Worm (Caenorhabditis elegans) whole organism, mixed stage, embryonic: Measurements from ENCODE around the gene mtx-2.

Experiments
- M03D4.4 ChIP-seq: sonication (generic microtip); optimal IDR thresholded peaks from 2 replicates; lab custom pipeline; 2017; ENCODE audit warnings: mild to moderate bottlenecking, missing genetic modification characterization, missing compliant biosample characterization
- bed-3 ChIP-seq: fragments of 200-800 bp; sonication (Bioruptor generic); optimal IDR thresholded peaks from 3 replicates; lab custom pipeline; 2018; ENCODE audit warnings: mild to moderate bottlenecking, missing genetic modification characterization, moderate library complexity, missing compliant biosample characterization
- blmp-1 ChIP-seq: fragments of 150-350 bp; optimal IDR thresholded peaks from 2 replicates; lab custom pipeline; 2014; ENCODE audit warnings: missing biosample characterization, missing genetic modification characterization
- ceh-39 ChIP-seq: fragments of 150-350 bp; optimal IDR thresholded peaks from 2 replicates; lab custom pipeline; 2014; ENCODE audit warnings: missing biosample characterization, missing genetic modification characterization
- ceh-43 ChIP-seq: fragments of 200-800 bp; sonication (Bioruptor generic); optimal IDR thresholded peaks from 2 replicates; lab custom pipeline; 2018; ENCODE audit warnings: mild to moderate bottlenecking, missing genetic modification characterization, moderate library complexity, missing compliant biosample characterization
- ceh-83 ChIP-seq: fragments of 200-800 bp; sonication (Bioruptor generic); optimal IDR thresholded peaks from 2 replicates; lab custom pipeline; 2018; ENCODE audit warnings: mild to moderate bottlenecking, missing genetic modification characterization, missing compliant biosample characterization
- ces-1 ChIP-seq: fragments of 150-350 bp; optimal IDR thresholded peaks from 2 replicates; lab custom pipeline; 2014; ENCODE audit warnings: missing biosample characterization, missing genetic modification reagents, missing genetic modification characterization
- cnd-1 ChIP-seq: fragments of 200-800 bp; sonication (Bioruptor generic); optimal IDR thresholded peaks from 2 replicates; lab custom pipeline; 2018; ENCODE audit warnings: mild to moderate bottlenecking, missing genetic modification characterization, missing compliant biosample characterization
- elt-3 ChIP-seq: fragments of 150-350 bp; optimal IDR thresholded peaks from 2 replicates; lab custom pipeline; 2014; ENCODE audit warnings: missing biosample characterization, missing genetic modification characterization
- flh-1 ChIP-seq: fragments of 200-800 bp; sonication (Bioruptor generic); optimal IDR thresholded peaks from 2 replicates; lab custom pipeline; 2018; ENCODE audit warnings: mild to moderate bottlenecking, missing genetic modification characterization, moderate library complexity, missing compliant biosample characterization
- hlh-1 ChIP-seq: fragments of 150-350 bp; optimal IDR thresholded peaks from 2 replicates; lab custom pipeline; 2014; ENCODE audit warnings: missing biosample characterization, missing genetic modification reagents, missing genetic modification characterization
- lin-13 ChIP-seq: fragments of 150-350 bp; optimal IDR thresholded peaks from 2 replicates; lab custom pipeline; 2014; ENCODE audit warnings: missing biosample characterization, missing genetic modification characterization
- lin-32 ChIP-seq: fragments of 200-800 bp; sonication (Bioruptor generic); optimal IDR thresholded peaks from 2 replicates; lab custom pipeline; 2018; ENCODE audit warnings: mild to moderate bottlenecking, missing genetic modification characterization, missing compliant biosample characterization
- lsy-2 ChIP-seq: fragments of 150-350 bp; optimal IDR thresholded peaks from 2 replicates; lab custom pipeline; 2014; ENCODE audit warnings: missing biosample characterization, missing genetic modification characterization
- mep-1 ChIP-seq: fragments of 150-350 bp; optimal IDR thresholded peaks from 2 replicates; lab custom pipeline; 2017; ENCODE audit warnings: missing biosample characterization, missing genetic modification reagents, missing genetic modification characterization, inconsistent platforms
- mls-2 ChIP-seq: sonication (generic microtip); optimal IDR thresholded peaks from 2 replicates; lab custom pipeline; 2016; ENCODE audit warnings: mild to moderate bottlenecking, missing genetic modification characterization, moderate library complexity, missing compliant biosample characterization
- nhr-12 ChIP-seq: fragments of 150-350 bp; optimal IDR thresholded peaks from 2 replicates; lab custom pipeline; 2014; ENCODE audit warnings: missing biosample characterization, missing genetic modification characterization
- nhr-2 ChIP-seq: fragments of 150-350 bp; optimal IDR thresholded peaks from 2 replicates; lab custom pipeline; 2014; ENCODE audit warnings: missing biosample characterization, missing genetic modification characterization
- nhr-237 ChIP-seq: fragments of 150-350 bp; optimal IDR thresholded peaks from 2 replicates; lab custom pipeline; 2014; ENCODE audit warnings: missing biosample characterization, missing genetic modification characterization
- nhr-28 ChIP-seq: fragments of 150-350 bp; optimal IDR thresholded peaks from 2 replicates; lab custom pipeline; 2014; ENCODE audit warnings: missing biosample characterization, missing genetic modification characterization
- nhr-76 ChIP-seq: sonication (generic microtip); optimal IDR thresholded peaks from 2 replicates; lab custom pipeline; 2017; ENCODE audit warnings: missing biosample characterization, missing genetic modification characterization
- snpc-4 ChIP-seq: fragments of 150-350 bp; optimal IDR thresholded peaks from 2 replicates; lab custom pipeline; 2014; ENCODE audit warnings: missing biosample characterization, missing genetic modification characterization
- unc-120 ChIP-seq: sonication (generic microtip); optimal IDR thresholded peaks from 2 replicates; lab custom pipeline; 2017; ENCODE audit warnings: missing genetic modification characterization, missing compliant biosample characterization; ENCODE audit not compliant: poor library complexity, severe bottlenecking
- unc-39 ChIP-seq: fragments of 150-350 bp; optimal IDR thresholded peaks from 2 replicates; lab custom pipeline; 2014; ENCODE audit warnings: missing biosample characterization, missing genetic modification characterization
- unc-62 ChIP-seq: fragments of 150-350 bp; optimal IDR thresholded peaks from 2 replicates; lab custom pipeline; 2014; ENCODE audit warnings: missing biosample characterization, missing genetic modification reagents, missing genetic modification characterization
- zip-8 ChIP-seq: fragments of 150-350 bp; optimal IDR thresholded peaks from 2 replicates; lab custom pipeline; 2014; ENCODE audit warnings: missing biosample characterization, missing genetic modification characterization
- ztf-11 ChIP-seq: fragments of 150-350 bp; optimal IDR thresholded peaks from 2 replicates; lab custom pipeline; 2014; ENCODE audit warnings: missing biosample characterization, missing genetic modification characterization

Gene mtx-2

DNA sequence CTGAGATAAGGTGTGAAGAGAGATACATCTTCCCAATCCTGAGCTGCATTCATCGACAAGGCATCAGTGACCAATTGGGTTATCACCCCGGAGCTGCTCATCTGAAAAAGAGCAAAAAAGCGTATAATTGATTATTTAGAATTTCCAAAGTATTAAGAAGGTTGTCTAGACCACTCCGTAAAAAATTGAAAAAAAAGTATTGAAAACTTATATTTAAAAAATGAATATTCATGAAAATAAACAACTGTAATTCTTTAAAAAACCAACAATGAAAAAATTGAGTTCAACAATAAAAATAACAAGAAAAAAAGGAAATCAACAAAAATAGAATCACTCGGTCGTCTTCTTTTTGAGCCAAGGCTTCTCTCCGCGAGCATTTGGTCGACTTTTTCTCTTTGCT lies at the start of gene mtx-2:
mtx-2 (minus strand) TSS at position 101 of the 400 bp plus-strand sequence.
- TF ChIP-seq nhr-2 (tag; lab: Kevin White, UChicago): no peak
- no peak for TF ChIP-seq cnd-1 (tag; lab: Kevin White, UChicago)
- no peak for TF ChIP-seq unc-62 (GFP tag; lab: Kevin White, UChicago)
- no peak for TF ChIP-seq blmp-1
- TF ChIP-seq lin-32 (GFP tag; lab: Kevin White, UChicago): no peak
- no peak for TF ChIP-seq bed-3 (GFP tag; lab: Kevin White, UChicago)
- no peak for TF ChIP-seq lsy-2 (tag; lab: Kevin White, UChicago)

DNA sequence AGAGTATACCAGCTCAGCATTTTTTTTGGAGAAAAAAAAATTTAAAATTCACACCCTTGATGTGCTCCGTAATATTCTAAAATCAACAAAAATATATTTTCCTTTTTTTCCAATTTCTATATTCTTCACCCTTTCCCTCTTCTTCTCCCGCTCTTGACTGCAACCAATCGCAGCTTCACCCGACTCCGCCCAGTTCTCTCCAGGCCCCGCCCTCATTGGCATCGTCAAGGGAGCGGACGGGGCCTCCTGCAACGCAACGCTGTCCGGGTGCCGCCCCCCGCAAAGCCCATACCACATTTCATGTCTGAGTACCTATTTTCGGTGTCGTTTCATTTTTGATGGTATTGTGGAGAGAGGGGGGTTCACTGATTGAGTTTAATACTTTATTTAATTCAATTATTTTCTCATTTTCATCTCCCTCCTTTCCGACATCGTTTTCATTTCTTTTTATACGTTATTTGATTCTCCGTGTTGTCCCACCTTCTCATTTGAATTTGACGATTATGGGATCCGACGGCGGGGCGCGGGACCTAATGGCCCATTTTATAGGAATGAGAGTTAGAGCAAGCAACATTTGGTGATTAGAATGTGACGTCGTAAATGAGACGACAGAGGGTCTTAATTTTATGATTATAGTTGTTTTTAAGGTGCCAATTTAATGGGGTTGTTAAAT lies 48.9 kb upstream of the mtx-2 start:
- no peak for TF ChIP-seq unc-120 (tag; lab: Kevin White, UChicago)
- no peak for TF ChIP-seq bed-3 (GFP tag; lab: Kevin White, UChicago)
- TF ChIP-seq lsy-2 (tag; lab: Kevin White, UChicago): peak; percentile 65
- no peak for TF ChIP-seq lin-32 (GFP tag; lab: Kevin White, UChicago)
- TF ChIP-seq nhr-12: no peak

DNA sequence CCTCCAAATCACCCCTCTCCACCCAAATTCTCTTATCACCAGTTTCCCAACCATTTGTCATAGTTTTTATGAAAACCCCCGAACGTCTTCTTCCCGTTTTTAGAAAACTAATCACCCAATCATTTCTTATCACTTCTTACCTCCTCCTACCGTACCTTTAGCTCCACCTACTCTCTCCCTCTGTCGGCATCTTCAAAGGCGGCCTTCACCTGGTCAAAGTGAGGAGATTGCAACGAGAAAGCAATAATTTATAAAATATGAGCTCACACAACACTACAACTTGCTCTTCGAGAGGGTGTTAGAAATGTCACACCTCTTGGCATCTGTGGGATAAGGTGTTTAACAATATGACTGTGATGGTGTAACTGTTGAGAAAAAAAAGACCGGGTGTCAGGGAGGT lies 45.6 kb upstream of the mtx-2 start:
- no peak for TF ChIP-seq nhr-76
- TF ChIP-seq ceh-39: no peak
- no peak for TF ChIP-seq ceh-43 (GFP tag; lab: Kevin White, UChicago)
- no peak for TF ChIP-seq flh-1
- no peak for TF ChIP-seq unc-120 (tag; lab: Kevin White, UChicago)
- no peak for TF ChIP-seq ceh-83 (GFP tag; lab: Kevin White, UChicago)
- no peak for TF ChIP-seq bed-3 (GFP tag; lab: Kevin White, UChicago)
- TF ChIP-seq nhr-28 (tag; lab: Kevin White, UChicago): no peak
- TF ChIP-seq, all 35 proteins: peak for 0

DNA sequence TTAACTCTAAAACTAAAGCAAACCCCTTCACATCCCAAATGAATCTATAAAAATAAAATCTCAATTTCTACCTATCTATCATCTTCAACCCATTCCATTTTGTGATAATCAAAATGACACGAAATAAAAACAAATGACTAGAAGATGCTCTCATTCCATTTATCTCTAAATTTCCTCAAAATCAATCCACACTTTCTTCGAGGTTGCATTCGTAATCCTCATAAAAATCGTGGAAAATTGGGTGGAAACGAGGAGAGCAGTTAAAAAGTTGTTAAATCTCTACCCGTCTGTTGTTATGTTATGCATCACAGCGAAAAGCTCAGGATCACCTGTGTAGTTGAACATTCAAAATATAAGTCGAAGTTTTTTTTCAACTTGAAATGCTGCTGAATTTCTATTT lies 43.5 kb upstream of the mtx-2 start:
- no peak for TF ChIP-seq elt-3 (tag; lab: Kevin White, UChicago)
- no peak for TF ChIP-seq ceh-83 (GFP tag; lab: Kevin White, UChicago)
- TF ChIP-seq nhr-76: no peak
- TF ChIP-seq unc-120 (tag; lab: Kevin White, UChicago): no peak
- no peak for TF ChIP-seq flh-1
- no peak for TF ChIP-seq unc-39
- no peak for TF ChIP-seq lin-13 (tag; lab: Kevin White, UChicago)
- no peak for TF ChIP-seq ces-1 (GFP tag; lab: Kevin White, UChicago)
- TF ChIP-seq cnd-1 (tag; lab: Kevin White, UChicago): no peak
- no peak for TF ChIP-seq ceh-39
- TF ChIP-seq blmp-1: no peak

DNA sequence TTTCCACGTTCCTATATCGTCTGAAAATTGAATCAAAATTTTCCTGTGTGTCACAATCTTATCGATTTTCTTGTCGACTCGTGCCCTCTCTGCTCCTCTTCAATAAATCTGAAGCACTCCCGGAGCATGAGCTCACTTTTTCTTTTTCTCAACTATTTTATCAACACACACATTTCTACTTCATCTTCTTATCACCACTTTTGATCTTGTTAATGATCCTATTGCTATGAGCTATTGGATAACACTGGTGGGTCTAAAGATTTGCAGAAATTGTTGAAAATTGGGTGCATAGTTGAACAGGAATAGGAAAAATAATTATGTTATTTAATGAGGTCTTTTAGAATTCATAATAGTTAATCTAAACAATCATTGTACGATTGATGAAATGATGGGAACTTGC lies 41.9 kb upstream of the mtx-2 start:
- TF ChIP-seq lsy-2 (tag; lab: Kevin White, UChicago) (no peak), ceh-39 (no peak), mep-1 (tag; lab: Kevin White, UChicago) (no peak), snpc-4 (tag; lab: Kevin White, UChicago) (no peak), unc-62 (GFP tag; lab: Kevin White, UChicago) (no peak), nhr-28 (tag; lab: Kevin White, UChicago) (no peak), hlh-1 (tag; lab: Kevin White, UChicago) (no peak), nhr-2 (tag; lab: Kevin White, UChicago) (no peak), nhr-76 (no peak), mls-2 (tag; lab: Kevin White, UChicago) (no peak), lin-32 (GFP tag; lab: Kevin White, UChicago) (no peak), ceh-83 (GFP tag; lab: Kevin White, UChicago) (no peak), ztf-11 (tag; lab: Kevin White, UChicago) (no peak), bed-3 (GFP tag; lab: Kevin White, UChicago) (no peak)

DNA sequence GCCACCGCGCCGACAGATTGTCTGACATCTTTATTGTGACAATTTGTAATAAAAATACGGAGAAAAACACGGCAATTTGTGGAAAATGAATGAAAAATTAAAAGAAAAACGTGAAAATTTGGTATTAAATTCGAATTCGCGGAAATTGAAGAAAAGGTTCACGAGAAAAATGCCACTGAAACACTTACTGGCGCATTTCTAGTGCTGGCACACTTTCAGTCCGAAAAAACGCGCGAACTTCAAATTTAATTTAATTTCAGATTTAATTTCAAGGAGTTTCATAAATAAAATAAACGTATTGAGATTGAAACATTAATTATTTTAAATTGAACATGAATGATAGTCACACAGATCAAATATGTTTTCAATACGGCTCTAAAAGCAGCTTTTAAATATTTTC lies 31.9 kb upstream of the mtx-2 start, which contains the start of gene cyk-7:
cyk-7 (minus strand) TSS at position 99 of the 400 bp plus-strand sequence.
- TF ChIP-seq M03D4.4 (tag; lab: Kevin White, UChicago) (no peak), elt-3 (tag; lab: Kevin White, UChicago) (no peak), nhr-2 (tag; lab: Kevin White, UChicago) (no peak)

DNA sequence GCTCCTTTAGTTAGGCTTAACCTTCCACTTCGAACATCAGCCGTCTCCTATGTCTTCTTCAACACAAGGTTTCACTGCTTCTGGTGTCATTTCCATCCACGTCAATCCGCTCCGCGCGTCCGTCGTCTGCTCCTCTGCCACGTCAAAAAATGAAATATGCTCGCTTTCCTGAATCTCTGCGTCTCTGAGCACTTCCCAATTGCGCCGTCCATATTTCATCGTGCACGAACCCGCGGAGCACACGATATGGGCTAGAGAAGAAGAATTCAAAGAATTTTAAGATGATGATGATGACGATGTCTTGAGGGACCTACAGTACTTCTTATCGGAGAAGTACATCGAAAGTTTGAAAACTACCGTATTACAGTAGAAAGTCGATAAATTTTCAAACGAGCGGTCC lies 29.6 kb upstream of the mtx-2 start:
- TF ChIP-seq ceh-39: no peak
- no peak for TF ChIP-seq unc-120 (tag; lab: Kevin White, UChicago)
- TF ChIP-seq cnd-1 (tag; lab: Kevin White, UChicago): no peak
- no peak for TF ChIP-seq mls-2 (tag; lab: Kevin White, UChicago)
- TF ChIP-seq mep-1 (tag; lab: Kevin White, UChicago): no peak
- no peak for TF ChIP-seq nhr-237 (tag; lab: Kevin White, UChicago)
- TF ChIP-seq unc-39: no peak
- TF ChIP-seq nhr-76: no peak
- TF ChIP-seq nhr-28 (tag; lab: Kevin White, UChicago): no peak
- no peak for TF ChIP-seq nhr-12
- TF ChIP-seq snpc-4 (tag; lab: Kevin White, UChicago): no peak
- no peak for TF ChIP-seq lin-32 (GFP tag; lab: Kevin White, UChicago)
- no peak for TF ChIP-seq zip-8 (tag; lab: Kevin White, UChicago)
- TF ChIP-seq unc-62 (GFP tag; lab: Kevin White, UChicago): no peak
- no peak for TF ChIP-seq ceh-43 (GFP tag; lab: Kevin White, UChicago)
- TF ChIP-seq, all 35 proteins: peak for 0
